Fruit fly (Drosophila melanogaster): ENCODE results near the gene sau.

sau gene

DNA sequence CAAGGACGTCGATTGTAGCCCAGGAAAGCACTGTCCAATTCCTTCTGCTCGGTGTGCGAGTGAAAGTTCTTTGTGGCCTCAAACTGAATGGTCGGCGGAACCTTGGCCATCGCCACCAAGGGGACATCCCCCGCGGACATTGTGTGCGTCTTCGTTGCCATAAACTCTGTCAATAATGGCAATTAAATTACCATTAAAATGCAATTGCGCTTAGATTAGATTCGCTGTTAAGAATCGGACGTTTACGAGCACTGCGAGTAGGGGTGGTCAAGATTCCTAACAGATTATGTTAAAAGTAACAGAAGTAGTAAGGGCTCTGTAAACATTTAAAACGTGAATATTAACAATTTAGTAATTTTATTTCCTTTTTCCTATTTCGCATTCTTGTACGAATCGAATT is 10.1 kb upstream of the sau start, which contains the start of gene daed:
Gene daed (minus strand): TSS at position 247 of the 400 bp plus-strand sequence.
- TF ChIP-seq rgr (GFP tag; optimal IDR thresholded peaks at IDR 0.05), result peak; percentile 7
- TF ChIP-seq CG9705 (GFP tag; optimal IDR thresholded peaks at IDR 0.05), result no peak
- no peak for TF ChIP-seq Rel (GFP tag; optimal IDR thresholded peaks at IDR 0.05)
- peak; percentile 86 for TF ChIP-seq Rel (tag; optimal IDR thresholded peaks at IDR 0.05)
- TF ChIP-seq Sp1 (GFP tag; optimal IDR thresholded peaks at IDR 0.05), result peak; percentile 50

DNA sequence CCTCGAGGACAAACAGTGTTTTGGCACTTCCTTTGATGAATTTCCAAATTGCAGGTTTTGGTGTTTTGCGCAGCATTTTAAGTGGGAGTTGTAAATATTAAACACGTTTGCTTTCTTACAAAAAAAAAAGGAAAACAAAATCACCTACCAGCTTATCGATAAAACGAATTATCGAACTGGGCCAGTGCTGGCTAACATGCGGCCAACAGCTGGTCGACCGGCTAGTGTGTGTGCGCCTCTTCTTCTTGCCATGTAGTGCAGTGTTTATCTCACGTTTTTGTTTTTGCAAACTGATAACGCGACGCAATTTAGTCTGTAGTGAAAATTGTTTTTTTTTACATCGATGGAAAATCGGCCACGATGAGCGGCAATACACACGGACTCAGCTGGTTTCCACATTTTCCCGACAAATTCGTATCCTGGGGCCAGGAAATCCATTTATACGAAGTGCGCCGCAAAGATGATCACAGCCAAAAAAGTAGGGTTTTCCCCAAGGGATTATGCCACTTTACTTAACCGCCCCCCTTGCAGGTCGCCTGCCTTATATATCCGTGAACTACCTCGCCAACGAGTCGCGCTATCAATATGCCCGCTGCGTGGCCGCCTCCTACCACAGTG is 9.0 kb upstream of the sau start, which contains the start of the genes CG15386, CG42371 and mio:
Gene CG15386 (minus strand): TSS at position 180 of the 618 bp plus-strand sequence.
Gene CG42371 (minus strand): TSS at position 180 of the 618 bp plus-strand sequence.
Gene mio (plus strand): TSS at position 224 of the 618 bp plus-strand sequence.
- TF ChIP-seq pan (optimal IDR thresholded peaks at IDR 0.05) (no peak), OdsH (GFP tag; optimal IDR thresholded peaks at IDR 0.05) (peak; percentile 14), jim (GFP tag; optimal IDR thresholded peaks at IDR 0.05) (peak; percentile 70), psq (GFP tag; optimal IDR thresholded peaks at IDR 0.05) (peak; percentile 5), foxo (GFP tag; optimal IDR thresholded peaks at IDR 0.05) (peak in 1 of 2 experiments; percentile 41), Vsx2 (GFP tag; optimal IDR thresholded peaks at IDR 0.05; ENCODE audit: partially characterized antibody) (no peak), fru (GFP tag; optimal IDR thresholded peaks at IDR 0.05) (no peak), Sp1 (GFP tag; optimal IDR thresholded peaks at IDR 0.05) (peak; percentile 32), brk (GFP tag; optimal IDR thresholded peaks at IDR 0.05) (no peak), br (GFP tag; optimal IDR thresholded peaks at IDR 0.05) (peak; percentile 55), Hr83 (GFP tag; optimal IDR thresholded peaks at IDR 0.05; ENCODE audit: poor library complexity, severe bottlenecking) (peak; percentile 83), Dif (GFP tag; optimal IDR thresholded peaks at IDR 0.05; ENCODE audit: partially characterized antibody) (peak; percentile 8), usp (GFP tag; optimal IDR thresholded peaks at IDR 0.05) (no peak), Dfd (GFP tag; optimal IDR thresholded peaks at IDR 0.05) (no peak), ey (GFP tag; optimal IDR thresholded peaks at IDR 0.05) (peak; percentile 5), HLH106 (tag; optimal IDR thresholded peaks at IDR 0.05) (no peak), CG32264 (GFP tag; optimal IDR thresholded peaks at IDR 0.05) (no peak), sv (GFP tag; optimal IDR thresholded peaks at IDR 0.05) (no peak), dl (GFP tag; optimal IDR thresholded peaks at IDR 0.05; ENCODE audit: insufficient read depth in 1 of 2, partially characterized antibody in 2 of 2) (peak in 1 of 2 experiments; percentile 22), rgr (GFP tag; optimal IDR thresholded peaks at IDR 0.05) (peak; percentile 52), GATAd (GFP tag; optimal IDR thresholded peaks at IDR 0.05) (no peak), h (GFP tag; optimal IDR thresholded peaks at IDR 0.05) (peak; percentile 40), Mio (GFP tag; optimal IDR thresholded peaks at IDR 0.05) (no peak), Rel (GFP tag; optimal IDR thresholded peaks at IDR 0.05) (no peak), Rel (tag; optimal IDR thresholded peaks at IDR 0.05) (peak; percentile 86)

DNA sequence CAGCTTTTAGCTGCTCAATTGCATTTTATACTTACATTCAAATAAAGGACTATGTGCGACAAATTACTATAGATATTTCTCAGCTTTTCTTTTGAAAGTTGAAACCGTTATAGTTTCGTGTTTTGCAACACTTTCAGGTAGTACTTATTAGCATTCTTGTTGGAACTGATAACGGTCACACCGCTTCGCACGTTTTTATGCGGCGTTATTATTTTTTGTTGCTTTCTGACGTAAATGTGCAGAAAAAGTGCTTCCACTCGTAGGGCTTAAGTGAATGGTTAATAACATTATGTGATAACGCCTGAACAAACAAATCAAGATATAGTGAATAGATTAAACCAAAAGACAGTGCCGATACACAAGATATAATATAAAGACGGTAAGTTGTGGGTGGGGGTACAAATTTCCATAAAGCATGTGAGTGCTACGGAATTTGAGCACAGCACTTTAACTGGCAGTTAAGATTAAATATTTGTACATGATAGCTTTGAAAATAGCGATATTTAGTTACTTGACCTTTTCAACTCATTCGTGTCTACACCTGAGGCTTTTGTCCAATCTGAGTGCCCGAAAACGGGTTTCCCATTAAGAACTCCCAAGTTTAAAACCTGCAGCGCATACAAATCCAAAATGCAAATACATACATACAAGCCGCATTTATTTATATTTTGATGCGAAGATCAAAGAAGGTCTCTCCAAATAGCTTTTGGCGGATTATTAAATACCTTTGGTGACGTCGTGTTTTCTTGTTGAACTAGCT is 5.4 kb upstream of the sau start, which contains the start of gene papi:
Gene papi (plus strand): TSS at position 176 of the 760 bp plus-strand sequence.
- TF ChIP-seq Dif (GFP tag; optimal IDR thresholded peaks at IDR 0.05; ENCODE audit: partially characterized antibody), result no peak
- no peak for TF ChIP-seq jim (GFP tag; optimal IDR thresholded peaks at IDR 0.05)
- TF ChIP-seq rgr (GFP tag; optimal IDR thresholded peaks at IDR 0.05), result peak; percentile 66
- TF ChIP-seq CG9705 (GFP tag; optimal IDR thresholded peaks at IDR 0.05), result no peak
- TF ChIP-seq Rel (GFP tag; optimal IDR thresholded peaks at IDR 0.05), result no peak
- TF ChIP-seq Rel (tag; optimal IDR thresholded peaks at IDR 0.05), result peak; percentile 68
- no peak for TF ChIP-seq foxo (GFP tag; optimal IDR thresholded peaks at IDR 0.05)

DNA sequence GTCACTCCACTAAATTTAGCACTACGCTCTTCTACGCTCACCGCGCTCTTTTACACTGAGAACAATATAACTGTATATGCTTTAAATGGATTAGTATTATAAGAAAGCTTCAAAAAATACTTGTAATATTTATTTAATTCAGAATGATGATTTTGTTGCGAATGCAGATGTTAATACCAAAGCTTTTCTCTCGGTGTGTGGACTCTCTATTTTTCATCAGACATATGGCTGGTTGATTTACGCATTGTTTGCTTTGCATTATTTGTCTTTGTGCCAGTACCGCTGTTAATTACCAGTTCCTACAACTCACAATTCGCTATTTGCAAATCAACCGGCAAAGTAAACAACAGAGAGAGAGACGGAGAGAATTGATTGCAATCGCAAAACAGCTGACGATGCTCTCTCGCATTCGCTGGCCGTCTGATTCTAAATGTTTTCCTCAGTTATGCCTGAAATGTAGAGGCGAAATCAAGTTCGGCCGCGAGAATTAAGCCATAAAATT is 4.4 kb upstream of the sau start:
- peak; percentile 97 for TF ChIP-seq tai (GFP tag; optimal IDR thresholded peaks at IDR 0.05)
- peak; percentile 89 for TF ChIP-seq CG9705 (GFP tag; optimal IDR thresholded peaks at IDR 0.05)
- peak; percentile 78 for TF ChIP-seq Dif (GFP tag; optimal IDR thresholded peaks at IDR 0.05; ENCODE audit: partially characterized antibody)
- peak; percentile 99 for TF ChIP-seq OdsH (GFP tag; optimal IDR thresholded peaks at IDR 0.05)
- TF ChIP-seq sv (GFP tag; optimal IDR thresholded peaks at IDR 0.05), result peak; percentile 89
- peak; percentile 93 for TF ChIP-seq woc (GFP tag; optimal IDR thresholded peaks at IDR 0.05)
- peak; percentile 87 for TF ChIP-seq Rel (GFP tag; optimal IDR thresholded peaks at IDR 0.05)
- TF ChIP-seq Rel (tag; optimal IDR thresholded peaks at IDR 0.05), result peak; percentile 88
- TF ChIP-seq N (GFP tag; optimal IDR thresholded peaks at IDR 0.05), result no peak
- peak; percentile 98 for TF ChIP-seq Jra (GFP tag; optimal IDR thresholded peaks at IDR 0.05)
- TF ChIP-seq dsf (GFP tag; optimal IDR thresholded peaks at IDR 0.05; ENCODE audit: borderline replicate concordance), result peak; percentile 93
- peak; percentile 99 for TF ChIP-seq br (GFP tag; optimal IDR thresholded peaks at IDR 0.05)
- TF ChIP-seq Vsx2 (GFP tag; optimal IDR thresholded peaks at IDR 0.05; ENCODE audit: partially characterized antibody), result no peak
- peak; percentile 97 for TF ChIP-seq HLH106 (tag; optimal IDR thresholded peaks at IDR 0.05)
- no peak for TF ChIP-seq Hr78 (GFP tag; optimal IDR thresholded peaks at IDR 0.05)
- TF ChIP-seq jim (GFP tag; optimal IDR thresholded peaks at IDR 0.05), result peak; percentile 83
- peak; percentile 99 for TF ChIP-seq Hnf4 (GFP tag; optimal IDR thresholded peaks at IDR 0.05)
- TF ChIP-seq GATAd (GFP tag; optimal IDR thresholded peaks at IDR 0.05), result peak; percentile 96
- peak; percentile 95 for TF ChIP-seq CG32264 (GFP tag; optimal IDR thresholded peaks at IDR 0.05)
- TF ChIP-seq h (GFP tag; optimal IDR thresholded peaks at IDR 0.05), result peak; percentile 99
- TF ChIP-seq ey (GFP tag; optimal IDR thresholded peaks at IDR 0.05), result peak; percentile 98
- TF ChIP-seq sage (GFP tag; optimal IDR thresholded peaks at IDR 0.05), result peak; percentile 96
- peak; percentile 100 for TF ChIP-seq Hr83 (GFP tag; optimal IDR thresholded peaks at IDR 0.05; ENCODE audit: poor library complexity, severe bottlenecking)
- TF ChIP-seq Dfd (GFP tag; optimal IDR thresholded peaks at IDR 0.05), result no peak
- peak; percentile 98 for TF ChIP-seq fru (GFP tag; optimal IDR thresholded peaks at IDR 0.05)
- no peak for TF ChIP-seq lola (GFP tag; optimal IDR thresholded peaks at IDR 0.05)
- TF ChIP-seq Abd-B (GFP tag; optimal IDR thresholded peaks at IDR 0.05), result no peak
- TF ChIP-seq CrebA (GFP tag; optimal IDR thresholded peaks at IDR 0.05; ENCODE audit: borderline replicate concordance), result no peak

Measured in whole organism, wandering third instar larva.